Worm (Caenorhabditis elegans): Measurements from ENCODE around the gene ZK1290.13.

DNA sequence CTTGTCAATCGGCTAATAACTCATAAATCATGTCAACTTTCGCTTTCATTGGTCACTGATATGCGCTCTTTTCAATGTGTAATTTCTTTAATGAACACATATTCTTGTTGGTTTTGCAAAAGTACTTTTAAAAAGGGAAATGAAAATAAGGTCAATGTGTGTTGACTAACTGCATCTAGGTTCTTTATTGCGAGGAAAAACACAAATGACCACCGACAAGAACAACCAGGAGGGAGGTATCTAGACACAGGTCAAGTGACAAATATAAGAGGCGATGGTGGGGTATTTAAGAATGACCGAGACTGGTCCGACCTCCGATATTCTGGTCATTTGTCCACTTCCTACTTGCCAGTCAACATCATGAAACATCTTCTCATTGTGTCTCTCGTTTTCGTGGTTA lies 38.7 kb upstream of the ZK1290.13 start, which contains the start of gene spi-1:
- TF ChIP-seq lin-32 (GFP tag; optimal IDR thresholded peaks at IDR 0.05) (no peak), elt-3 (tag; optimal IDR thresholded peaks at IDR 0.05) (no peak), pha-4 (tag; optimal IDR thresholded peaks at IDR 0.05) (no peak), sem-2 (GFP tag; optimal IDR thresholded peaks at IDR 0.05) (no peak), cnd-1 (tag; optimal IDR thresholded peaks at IDR 0.05) (no peak), lin-13 (tag; optimal IDR thresholded peaks at IDR 0.05) (no peak), nhr-237 (tag; optimal IDR thresholded peaks at IDR 0.05) (no peak), nhr-76 (tag; optimal IDR thresholded peaks at IDR 0.05) (no peak), ceh-83 (GFP tag; optimal IDR thresholded peaks at IDR 0.05) (no peak)

Measured in whole organism, mixed stage, embryonic.